Fruit fly (Drosophila melanogaster) whole organism, embryonic: ENCODE data around the gene CG14966.
A peak's percentile ranks its signal among the peaks of the same experiment; 100 is the strongest.

Experiments
- Abd-B ChIP-seq: fragments of 200-800 bp; sonication (Bioruptor generic); optimal IDR thresholded peaks from 2 replicates; lab custom pipeline; 2018; ENCODE audit warnings: missing biosample characterization, mild to moderate bottlenecking, missing genetic modification characterization, moderate library complexity
- Bgb ChIP-seq: fragments of 200-800 bp; sonication (Bioruptor generic); IDR thresholded peaks from 2 replicates; pipeline ENCODE4 v1.3.6; 2022; ENCODE audit warnings: missing biosample characterization, missing genetic modification characterization; ENCODE audit not compliant: partially characterized antibody
- CG11247 ChIP-seq: fragments of 200-800 bp; sonication (Bioruptor generic); IDR thresholded peaks from 2 replicates; pipeline ENCODE4 v1.3.6; 2022; ENCODE audit warnings: missing biosample characterization, missing genetic modification characterization
- CG11456 ChIP-seq: fragments of 200-800 bp; sonication (Bioruptor generic); IDR thresholded peaks from 3 replicates; pipeline ENCODE4 v1.3.6; 2022; ENCODE audit warnings: missing biosample characterization, missing genetic modification characterization
- CG12219 ChIP-seq: fragments of 200-800 bp; sonication (Bioruptor generic); optimal IDR thresholded peaks from 3 replicates; lab custom pipeline; 2018; ENCODE audit warnings: missing biosample characterization, mild to moderate bottlenecking, missing genetic modification characterization
- CG1233 ChIP-seq: fragments of 200-800 bp; sonication (Bioruptor generic); optimal IDR thresholded peaks from 4 replicates; lab custom pipeline; 2018; ENCODE audit warnings: missing biosample characterization, mild to moderate bottlenecking, missing genetic modification characterization
- CG12744 ChIP-seq: fragments of 200-800 bp; sonication (Bioruptor generic); optimal IDR thresholded peaks from 2 replicates; lab custom pipeline; 2016; ENCODE audit warnings: missing biosample characterization, missing genetic modification characterization
- CG14860 ChIP-seq: fragments of 200-800 bp; sonication (Bioruptor generic); IDR thresholded peaks from 3 replicates; pipeline ENCODE4 v1.3.6; 2022; ENCODE audit warnings: missing biosample characterization, missing genetic modification characterization; ENCODE audit not compliant: partially characterized antibody
- CG17186 ChIP-seq: fragments of 200-800 bp; sonication (Bioruptor generic); optimal IDR thresholded peaks from 3 replicates; lab custom pipeline; 2017; ENCODE audit warnings: missing biosample characterization, missing genetic modification reagents, missing genetic modification characterization
- CG17912 ChIP-seq: fragments of 200-800 bp; sonication (Bioruptor generic); optimal IDR thresholded peaks from 2 replicates; lab custom pipeline; 2018; ENCODE audit warnings: missing biosample characterization, mild to moderate bottlenecking, missing genetic modification characterization
- CG18011 ChIP-seq: fragments of 200-800 bp; sonication (Bioruptor generic); optimal IDR thresholded peaks from 2 replicates; lab custom pipeline; 2017; ENCODE audit warnings: missing biosample characterization, missing genetic modification characterization, mild to moderate bottlenecking, moderate library complexity, missing genotype
- CG2116 ChIP-seq: fragments of 200-800 bp; sonication (Bioruptor generic); optimal IDR thresholded peaks from 3 replicates; lab custom pipeline; 2018; ENCODE audit warnings: missing biosample characterization, mild to moderate bottlenecking, missing genetic modification characterization
- CG3163 ChIP-seq: fragments of 200-800 bp; sonication (Bioruptor generic); optimal IDR thresholded peaks from 3 replicates; lab custom pipeline; 2016; ENCODE audit warnings: missing biosample characterization, missing genetic modification characterization
- CG4820 ChIP-seq: fragments of 200-800 bp; sonication (Bioruptor generic); optimal IDR thresholded peaks from 3 replicates; lab custom pipeline; 2016; ENCODE audit warnings: missing biosample characterization, missing genetic modification characterization
- CG6854 ChIP-seq: fragments of 200-800 bp; sonication (Bioruptor generic); optimal IDR thresholded peaks from 3 replicates; lab custom pipeline; 2017; ENCODE audit warnings: missing biosample characterization, mild to moderate bottlenecking, missing genetic modification characterization
- CG7271 ChIP-seq: fragments of 200-800 bp; sonication (Bioruptor generic); optimal IDR thresholded peaks from 2 replicates; lab custom pipeline; 2018; ENCODE audit warnings: missing biosample characterization, mild to moderate bottlenecking, missing genetic modification characterization, moderate library complexity
- CG8089 ChIP-seq: fragments of 200-800 bp; sonication (Bioruptor generic); optimal IDR thresholded peaks from 3 replicates; lab custom pipeline; 2016; ENCODE audit warnings: missing biosample characterization, missing genetic modification characterization
- CG9876 ChIP-seq: fragments of 200-800 bp; sonication (Bioruptor generic); optimal IDR thresholded peaks from 2 replicates; lab custom pipeline; 2016; ENCODE audit warnings: missing biosample characterization, missing genetic modification characterization
- Dek ChIP-seq: fragments of 200-800 bp; sonication (Bioruptor generic); optimal IDR thresholded peaks from 3 replicates; lab custom pipeline; 2019; ENCODE audit warnings: missing biosample characterization, mild to moderate bottlenecking, missing genetic modification characterization, moderate library complexity
- Dll ChIP-seq: fragments of 200-800 bp; sonication (Bioruptor generic); IDR thresholded peaks from 4 replicates; pipeline ENCODE4 v1.3.6; 2022; ENCODE audit warnings: missing biosample characterization, missing genetic modification characterization; ENCODE audit not compliant: partially characterized antibody
- Dp ChIP-seq: fragments of 200-800 bp; sonication (Bioruptor generic); optimal IDR thresholded peaks from 2 replicates; lab custom pipeline; 2018; ENCODE audit warnings: missing biosample characterization, mild to moderate bottlenecking, missing genetic modification characterization, moderate library complexity
- E2f2 ChIP-seq: fragments of 200-800 bp; sonication (Bioruptor generic); IDR thresholded peaks from 2 replicates; pipeline ENCODE4 v1.3.6; 2022; ENCODE audit warnings: missing biosample characterization, missing genetic modification characterization
- HLH4C ChIP-seq: fragments of 200-800 bp; sonication (Bioruptor generic); IDR thresholded peaks from 3 replicates; pipeline ENCODE4 v1.3.6; 2022; ENCODE audit warnings: missing biosample characterization, missing genetic modification characterization; ENCODE audit not compliant: partially characterized antibody
- Hsf ChIP-seq: fragments of 200-800 bp; sonication (Bioruptor generic); optimal IDR thresholded peaks from 3 replicates; lab custom pipeline; 2016; ENCODE audit warnings: missing biosample characterization, missing genetic modification characterization
- Opbp ChIP-seq: fragments of 200-800 bp; sonication (Bioruptor generic); IDR thresholded peaks from 3 replicates; pipeline ENCODE4 v1.3.6; 2022; ENCODE audit warnings: missing biosample characterization, missing genetic modification characterization; ENCODE audit not compliant: partially characterized antibody
- Poxn ChIP-seq: fragments of 200-800 bp; sonication (Bioruptor generic); IDR thresholded peaks from 2 replicates; pipeline ENCODE4 v1.3.6; 2022; ENCODE audit warnings: missing biosample characterization, missing genetic modification characterization
- Ssrp ChIP-seq: fragments of 200-800 bp; sonication (Bioruptor generic); optimal IDR thresholded peaks from 2 replicates; lab custom pipeline; 2018; ENCODE audit warnings: missing biosample characterization, mild to moderate bottlenecking, missing genetic modification characterization, moderate library complexity
- bcd ChIP-seq: fragments of 200-800 bp; sonication (Bioruptor generic); optimal IDR thresholded peaks from 2 replicates; lab custom pipeline; 2017; ENCODE audit warnings: missing biosample characterization, mild to moderate bottlenecking, missing genetic modification characterization
- corto ChIP-seq: fragments of 200-800 bp; sonication (Bioruptor generic); optimal IDR thresholded peaks from 2 replicates; lab custom pipeline; 2016; ENCODE audit warnings: missing biosample characterization, mild to moderate bottlenecking, missing genetic modification characterization, moderate library complexity
- en ChIP-seq: fragments of 200-800 bp; sonication (Bioruptor generic); optimal IDR thresholded peaks from 2 replicates; lab custom pipeline; 2016; ENCODE audit warnings: missing biosample characterization, missing genetic modification characterization
- fd3F ChIP-seq: fragments of 200-800 bp; sonication (Bioruptor generic); optimal IDR thresholded peaks from 2 replicates; lab custom pipeline; 2018; ENCODE audit warnings: missing biosample characterization, mild to moderate bottlenecking, missing genetic modification characterization, moderate library complexity
- gro ChIP-seq: fragments of 200-800 bp; sonication (Bioruptor generic); optimal IDR thresholded peaks from 2 replicates; lab custom pipeline; 2016; ENCODE audit warnings: missing biosample characterization, missing genetic modification characterization
- hth ChIP-seq: fragments of >200 bp; optimal IDR thresholded peaks from 2 replicates; lab custom pipeline; 2017; ENCODE audit warnings: inconsistent platforms
- lilli ChIP-seq: fragments of 200-800 bp; sonication (Bioruptor generic); optimal IDR thresholded peaks from 3 replicates; lab custom pipeline; 2016; ENCODE audit warnings: missing biosample characterization, missing genetic modification characterization
- lola ChIP-seq, 3 experiments: fragments of >200 bp in 2 of 3; fragments of 200-800 bp in 1 of 3; sonication (Bioruptor generic) in 1 of 3; optimal IDR thresholded peaks; 2 replicates each; lab custom pipeline; 2017 to 2019; ENCODE audit warnings: missing biosample characterization in 3 of 3, missing genetic modification characterization in 3 of 3, mild to moderate bottlenecking in 1 of 3, moderate library complexity in 1 of 3
- luna ChIP-seq: fragments of 200-800 bp; sonication (Bioruptor generic); optimal IDR thresholded peaks from 2 replicates; lab custom pipeline; 2016; ENCODE audit warnings: missing biosample characterization, missing genetic modification characterization
- mld ChIP-seq: fragments of 200-800 bp; sonication (Bioruptor generic); IDR thresholded peaks from 3 replicates; pipeline ENCODE4 v1.3.6; 2022; ENCODE audit warnings: missing biosample characterization, missing genetic modification characterization; ENCODE audit not compliant: partially characterized antibody
- peb ChIP-seq: fragments of 200-800 bp; sonication (Bioruptor generic); IDR thresholded peaks from 2 replicates; pipeline ENCODE4 v1.3.6; 2022; ENCODE audit warnings: missing biosample characterization, missing genetic modification characterization
- pnt ChIP-seq: fragments of 200-800 bp; sonication (Bioruptor generic); optimal IDR thresholded peaks from 3 replicates; lab custom pipeline; 2016; ENCODE audit warnings: missing biosample characterization, missing genetic modification characterization
- pum ChIP-seq: fragments of 200-800 bp; sonication (Bioruptor generic); optimal IDR thresholded peaks from 2 replicates; lab custom pipeline; 2016; ENCODE audit warnings: missing biosample characterization, missing genetic modification characterization
- run ChIP-seq: fragments of 200-800 bp; sonication (Bioruptor generic); optimal IDR thresholded peaks from 3 replicates; lab custom pipeline; 2018; ENCODE audit warnings: missing biosample characterization, mild to moderate bottlenecking, missing genetic modification characterization
- schlank ChIP-seq: fragments of 200-800 bp; sonication (Bioruptor generic); optimal IDR thresholded peaks from 2 replicates; lab custom pipeline; 2018; ENCODE audit warnings: missing biosample characterization, mild to moderate bottlenecking, missing genetic modification characterization
- slp2 ChIP-seq: fragments of 200-800 bp; sonication (Bioruptor generic); optimal IDR thresholded peaks from 2 replicates; lab custom pipeline; 2016; ENCODE audit warnings: missing biosample characterization, missing genetic modification characterization
- sob ChIP-seq: fragments of 200-800 bp; sonication (Bioruptor generic); IDR thresholded peaks from 2 replicates; pipeline ENCODE4 v1.3.6; 2022; ENCODE audit warnings: missing biosample characterization, missing genetic modification characterization
- tio ChIP-seq: fragments of 200-800 bp; sonication (Bioruptor generic); optimal IDR thresholded peaks from 2 replicates; lab custom pipeline; 2017; ENCODE audit warnings: missing biosample characterization, missing genetic modification characterization, inconsistent platforms
- tna ChIP-seq: fragments of 200-800 bp; sonication (Bioruptor generic); IDR thresholded peaks from 2 replicates; pipeline ENCODE4 v1.3.6; 2022; ENCODE audit warnings: missing biosample characterization, missing genetic modification characterization; ENCODE audit not compliant: partially characterized antibody
- twi ChIP-seq: fragments of 200-800 bp; optimal IDR thresholded peaks from 2 replicates; lab custom pipeline; 2019; ENCODE audit warnings: missing biosample characterization, mild to moderate bottlenecking, missing genetic modification characterization, moderate library complexity
- vfl ChIP-seq: fragments of 200-800 bp; sonication (Bioruptor generic); optimal IDR thresholded peaks from 2 replicates; lab custom pipeline; 2016; ENCODE audit warnings: missing biosample characterization, missing genetic modification characterization
- zfh2 ChIP-seq: fragments of 200-800 bp; sonication (Bioruptor generic); optimal IDR thresholded peaks from 2 replicates; lab custom pipeline; 2016; ENCODE audit warnings: missing biosample characterization, missing genetic modification characterization

Gene CG14966

dm6 chr3L:3178530-3179096 is 18.8 kb downstream of the CG14966 start, which contains the start of the genes MnM and Girdin:
TSS of gene MnM (minus strand) at chr3L:3178580.
TSS of gene Girdin (plus strand) at chr3L:3178930.
- TF ChIP-seq tna: peak; percentile 43; the same call in 1 of the 2 replicates
- peak; percentile 3 for TF ChIP-seq luna (GFP tag; lab: Kevin White, UChicago)
- no peak for TF ChIP-seq corto (GFP tag; lab: Kevin White, UChicago)
- peak; percentile 57; the same call in 2 of the 3 replicates for TF ChIP-seq CG11456 (GFP tag; lab: Robert Waterston, UW)
- TF ChIP-seq gro (GFP tag; lab: Kevin White, UChicago): peak; percentile 63
- peak; percentile 80 for TF ChIP-seq CG14860 (GFP tag; lab: Robert Waterston, UW)
- TF ChIP-seq vfl (GFP tag; lab: Kevin White, UChicago): peak; percentile 56
- TF ChIP-seq pnt (GFP tag; lab: Kevin White, UChicago): peak; percentile 70
- peak; percentile 75 for TF ChIP-seq Abd-B (GFP tag; lab: Kevin White, UChicago)
- peak; percentile 10; the same call in 1 of the 2 replicates for TF ChIP-seq Poxn (GFP tag; lab: Robert Waterston, UW)
- no peak for TF ChIP-seq schlank
- peak in 1 of 3 experiments; percentile 58 for TF ChIP-seq lola (GFP tag; optimal IDR thresholded peaks at IDR 0.05; lab: Kevin White, UChicago)
- TF ChIP-seq fd3F (GFP tag; lab: Kevin White, UChicago): peak; percentile 43
- peak; percentile 93 for TF ChIP-seq Dll (GFP tag; lab: Robert Waterston, UW)
- 0 out of 2 replicates have a peak, but pooled peaks have one; percentile 30 for TF ChIP-seq peb (GFP tag; lab: Robert Waterston, UW)
- peak; percentile 64 for TF ChIP-seq CG8089 (GFP tag; lab: Kevin White, UChicago)
- TF ChIP-seq mld (GFP tag; lab: Robert Waterston, UW): peak; percentile 60; the same call in 1 of the 3 replicates
- peak; percentile 84 for TF ChIP-seq E2f2 (GFP tag; lab: Robert Waterston, UW)
- TF ChIP-seq CG7271 (tag; lab: Kevin White, UChicago): no peak
- peak; percentile 77 for TF ChIP-seq CG3163 (GFP tag; lab: Kevin White, UChicago)
- no peak for TF ChIP-seq en (GFP tag; lab: Kevin White, UChicago)
- peak; percentile 84 for TF ChIP-seq Dp (GFP tag; lab: Kevin White, UChicago)
- peak; percentile 45 for TF ChIP-seq CG4820 (GFP tag; lab: Kevin White, UChicago)
- TF ChIP-seq CG17912 (GFP tag; lab: Kevin White, UChicago): no peak
- TF ChIP-seq CG1233 (GFP tag; lab: Kevin White, UChicago): no peak
- peak; percentile 79 for TF ChIP-seq pum (GFP tag; lab: Kevin White, UChicago)
- peak; percentile 25 for TF ChIP-seq CG12744 (GFP tag; lab: Kevin White, UChicago)
- peak; percentile 53 for TF ChIP-seq CG17186 (GFP tag; lab: Kevin White, UChicago)
- TF ChIP-seq CG11247 (GFP tag; lab: Robert Waterston, UW): peak; percentile 34; the same call in 1 of the 2 replicates
- TF ChIP-seq slp2 (GFP tag; lab: Kevin White, UChicago): peak; percentile 51
- TF ChIP-seq tio (GFP tag; lab: Kevin White, UChicago): no peak
- TF ChIP-seq CG2116 (GFP tag; lab: Kevin White, UChicago): peak; percentile 85
- TF ChIP-seq CG6854 (GFP tag; lab: Kevin White, UChicago): no peak
- no peak for TF ChIP-seq run (tag; lab: Kevin White, UChicago)
- peak; percentile 88 for TF ChIP-seq HLH4C (GFP tag; lab: Robert Waterston, UW)
- TF ChIP-seq hth (lab: Kevin White, UChicago): no peak
- TF ChIP-seq zfh2 (GFP tag; lab: Kevin White, UChicago): peak; percentile 91
- TF ChIP-seq Bgb (GFP tag; lab: Robert Waterston, UW): peak; percentile 74
- peak; percentile 71 for TF ChIP-seq Opbp (GFP tag; lab: Robert Waterston, UW)
- peak; percentile 77 for TF ChIP-seq Hsf (GFP tag; lab: Kevin White, UChicago)
- TF ChIP-seq Ssrp (tag; lab: Kevin White, UChicago): peak; percentile 46
- peak; percentile 43 for TF ChIP-seq twi (tag; lab: Kevin White, UChicago)
- peak; percentile 62 for TF ChIP-seq sob (GFP tag; lab: Robert Waterston, UW)
- peak; percentile 87 for TF ChIP-seq lilli (GFP tag; lab: Kevin White, UChicago)
- peak; percentile 29 for TF ChIP-seq Dek (tag; lab: Kevin White, UChicago)
- TF ChIP-seq bcd (GFP tag; lab: Kevin White, UChicago): no peak
- peak; percentile 60 for TF ChIP-seq CG9876 (GFP tag; lab: Kevin White, UChicago)
- peak; percentile 65 for TF ChIP-seq CG18011 (GFP tag; lab: Kevin White, UChicago)
- no peak for TF ChIP-seq CG12219
